Worm (Caenorhabditis elegans) whole organism, late embryonic: ENCODE results near the gene B0238.12.

Experiments
- ama-1 ChIP-seq: fragments of 150-350 bp; optimal IDR thresholded peaks from 2 replicates; lab custom pipeline; 2014
- pqm-1 ChIP-seq: sonication (generic microtip); optimal IDR thresholded peaks from 2 replicates; lab custom pipeline; 2016; ENCODE audit warnings: missing genetic modification characterization, missing compliant biosample characterization
- pros-1 ChIP-seq: fragments of 150-350 bp; optimal IDR thresholded peaks from 2 replicates; lab custom pipeline; 2014; ENCODE audit warnings: missing biosample characterization, missing genetic modification reagents, missing genetic modification characterization
- rnt-1 ChIP-seq: sonication (generic microtip); optimal IDR thresholded peaks from 2 replicates; lab custom pipeline; 2016; ENCODE audit warnings: missing genetic modification characterization, missing compliant biosample characterization
- unc-3 ChIP-seq, 2 experiments: fragments of 200-800 bp in 1 of 2; sonication (Bioruptor generic) in 1 of 2; sonication (generic microtip) in 1 of 2; conservative IDR thresholded peaks in 1 of 2; optimal IDR thresholded peaks in 1 of 2; 2 replicates each; pipeline versions ENCODE4 v1.3.6 to Lab custom; 2016 to 2022; ENCODE audit warnings: missing compliant biosample characterization in 2 of 2, missing genetic modification characterization in 2 of 2, missing genetic modification reagents in 1 of 2

- TF ChIP-seq rnt-1 (no peak), unc-3 (GFP tag; conservative IDR thresholded peaks at IDR 0.05; lab: Robert Waterston, UW) (no peak), unc-3 (tag; optimal IDR thresholded peaks at IDR 0.05; lab: Kevin White, UChicago) (no peak), pqm-1 (tag; lab: Kevin White, UChicago) (no peak), pros-1 (no peak), ama-1 (lab: Kevin White, UChicago) (no peak)
Observed at ce11 chrV:5288676-5289075, 23.0 kb downstream of the B0238.12 start.
